Worm (Caenorhabditis elegans) whole organism, L4 larva: ENCODE results near the gene zip-5.
A peak's percentile ranks its signal among the peaks of the same experiment; 100 is the strongest.

ENCODE experiments used
- D1046.2 ChIP-seq: fragments of 200-800 bp; sonication (Bioruptor generic); IDR thresholded peaks from 2 replicates; pipeline ENCODE4 v1.3.6; 2022; ENCODE audit warnings: missing genetic modification characterization, missing compliant biosample characterization
- F26F4.8 ChIP-seq: fragments of 200-800 bp; sonication (Bioruptor generic); conservative IDR thresholded peaks from 2 replicates; pipeline ENCODE4 v1.3.6; 2022; ENCODE audit warnings: missing genetic modification characterization, missing compliant biosample characterization
- aly-2 ChIP-seq: sonication (generic microtip); optimal IDR thresholded peaks from 2 replicates; lab custom pipeline; 2018; ENCODE audit warnings: missing biosample characterization, missing genetic modification characterization
- ama-1 ChIP-seq: fragments of 150-350 bp; optimal IDR thresholded peaks from 2 replicates; lab custom pipeline; 2014; ENCODE audit warnings: inconsistent platforms, mixed read lengths
- attf-4 ChIP-seq: sonication (generic microtip); optimal IDR thresholded peaks from 3 replicates; lab custom pipeline; 2017; ENCODE audit warnings: missing biosample characterization, missing genetic modification characterization
- ceh-28 ChIP-seq: fragments of 150-350 bp; optimal IDR thresholded peaks from 2 replicates; lab custom pipeline; 2014; ENCODE audit warnings: missing biosample characterization, missing genetic modification reagents, missing genetic modification characterization
- ceh-32 ChIP-seq: sonication (generic microtip); optimal IDR thresholded peaks from 2 replicates; lab custom pipeline; 2016; ENCODE audit warnings: mild to moderate bottlenecking, missing genetic modification characterization, missing compliant biosample characterization; ENCODE audit not compliant: poor library complexity
- daf-16 ChIP-seq, 3 experiments: sonication (generic microtip); optimal IDR thresholded peaks; 2 replicates each; lab custom pipeline; 2016 to 2017; ENCODE audit warnings: missing genetic modification characterization in 3 of 3, missing genetic modification reagents in 3 of 3, mild to moderate bottlenecking in 2 of 3, missing compliant biosample characterization in 2 of 3, missing biosample characterization in 1 of 3, moderate library complexity in 1 of 3
- dmd-6 ChIP-seq: fragments of 200-800 bp; sonication (Bioruptor generic); IDR thresholded peaks from 2 replicates; pipeline ENCODE4 v1.3.6; 2022; ENCODE audit warnings: missing genetic modification reagents, missing genetic modification characterization, missing compliant biosample characterization
- dpl-1 ChIP-seq: fragments of 150-350 bp; optimal IDR thresholded peaks from 2 replicates; lab custom pipeline; 2014; ENCODE audit warnings: missing biosample characterization, missing genetic modification reagents, missing genetic modification characterization
- dve-1 ChIP-seq: sonication (generic microtip); optimal IDR thresholded peaks from 2 replicates; lab custom pipeline; 2017; ENCODE audit warnings: antibody characterized with exemption, mild to moderate bottlenecking, missing genetic modification characterization, missing compliant biosample characterization; ENCODE audit not compliant: insufficient read depth
- egl-27 ChIP-seq: sonication (generic microtip); optimal IDR thresholded peaks from 3 replicates; lab custom pipeline; 2017; ENCODE audit warnings: missing biosample characterization, missing genetic modification reagents, missing genetic modification characterization
- egl-43 ChIP-seq: fragments of 200-800 bp; sonication (Bioruptor generic); IDR thresholded peaks from 2 replicates; pipeline ENCODE4 v1.3.6; 2022; ENCODE audit warnings: missing genetic modification reagents, missing genetic modification characterization, missing compliant biosample characterization
- hlh-11 ChIP-seq: fragments of 200-800 bp; sonication (Bioruptor generic); optimal IDR thresholded peaks from 2 replicates; lab custom pipeline; 2018; ENCODE audit warnings: mild to moderate bottlenecking, missing genetic modification characterization, missing compliant biosample characterization
- hlh-30 ChIP-seq: sonication (generic microtip); optimal IDR thresholded peaks from 2 replicates; lab custom pipeline; 2017; ENCODE audit warnings: antibody characterized with exemption, mild to moderate bottlenecking, missing genetic modification characterization, missing compliant biosample characterization; ENCODE audit not compliant: insufficient read depth
- lin-1 ChIP-seq: fragments of 200-800 bp; sonication (Bioruptor generic); IDR thresholded peaks from 2 replicates; pipeline ENCODE4 v1.3.6; 2022; ENCODE audit warnings: missing genetic modification reagents, missing genetic modification characterization, missing compliant biosample characterization
- lin-13 ChIP-seq: fragments of 150-350 bp; optimal IDR thresholded peaks from 2 replicates; lab custom pipeline; 2014; ENCODE audit warnings: missing biosample characterization, missing genetic modification reagents, missing genetic modification characterization
- lin-15B ChIP-seq: fragments of 150-350 bp; sonication (generic microtip); optimal IDR thresholded peaks from 3 replicates; lab custom pipeline; 2014; ENCODE audit warnings: missing biosample characterization, missing genetic modification characterization
- lin-39 ChIP-seq: fragments of 150-350 bp; optimal IDR thresholded peaks from 2 replicates; lab custom pipeline; 2014; ENCODE audit warnings: missing biosample characterization, missing genetic modification reagents, missing genetic modification characterization
- lir-3 ChIP-seq: sonication (generic microtip); optimal IDR thresholded peaks from 2 replicates; lab custom pipeline; 2016; ENCODE audit warnings: mild to moderate bottlenecking, missing genetic modification characterization, missing compliant biosample characterization
- lsy-2 ChIP-seq, 2 experiments: fragments of 150-350 bp in 1 of 2; sonication (generic microtip) in 1 of 2; optimal IDR thresholded peaks; 2 replicates each; lab custom pipeline; 2014 to 2017; ENCODE audit warnings: missing biosample characterization in 2 of 2, missing genetic modification characterization in 2 of 2
- madf-5 ChIP-seq, 2 experiments: fragments of 200-800 bp; sonication (Bioruptor generic); IDR thresholded peaks; 2 replicates each; pipeline ENCODE4 v1.3.6; 2022; ENCODE audit warnings: missing compliant biosample characterization in 2 of 2, missing genetic modification characterization in 2 of 2
- madf-9 ChIP-seq: fragments of 200-800 bp; sonication (Bioruptor generic); conservative IDR thresholded peaks from 2 replicates; pipeline ENCODE4 v1.3.6; 2022; ENCODE audit warnings: missing genetic modification reagents, missing genetic modification characterization, missing compliant biosample characterization
- mdt-29 ChIP-seq: fragments of 200-800 bp; sonication (Bioruptor generic); IDR thresholded peaks from 2 replicates; pipeline ENCODE4 v1.3.6; 2022; ENCODE audit warnings: missing genetic modification reagents, missing genetic modification characterization, missing compliant biosample characterization
- mep-1 ChIP-seq: fragments of 150-350 bp; sonication (generic microtip); optimal IDR thresholded peaks from 3 replicates; lab custom pipeline; 2014; ENCODE audit warnings: missing biosample characterization, missing genetic modification characterization
- mes-2 ChIP-seq: sonication (generic microtip); optimal IDR thresholded peaks from 2 replicates; lab custom pipeline; 2016; ENCODE audit warnings: missing genotype, mild to moderate bottlenecking, missing genetic modification characterization, missing compliant biosample characterization; ENCODE audit not compliant: poor library complexity, severe bottlenecking
- mxl-2 ChIP-seq: fragments of 200-800 bp; sonication (Bioruptor generic); conservative IDR thresholded peaks from 2 replicates; pipeline ENCODE4 v1.3.6; 2022; ENCODE audit warnings: missing genetic modification reagents, missing genetic modification characterization, missing compliant biosample characterization
- nhr-10 ChIP-seq: fragments of 150-350 bp; optimal IDR thresholded peaks from 2 replicates; lab custom pipeline; 2014; ENCODE audit warnings: missing biosample characterization, missing genetic modification characterization
- nhr-111 ChIP-seq: fragments of 200-800 bp; sonication (Bioruptor generic); optimal IDR thresholded peaks from 2 replicates; lab custom pipeline; 2018; ENCODE audit warnings: mild to moderate bottlenecking, missing genetic modification characterization, missing compliant biosample characterization
- nhr-28 ChIP-seq: fragments of 150-350 bp; optimal IDR thresholded peaks from 2 replicates; lab custom pipeline; 2014; ENCODE audit warnings: missing biosample characterization, missing genetic modification characterization
- nhr-41 ChIP-seq: fragments of 200-800 bp; sonication (Bioruptor generic); IDR thresholded peaks from 2 replicates; pipeline ENCODE4 v1.3.6; 2022; ENCODE audit warnings: missing genetic modification reagents, missing genetic modification characterization, missing compliant biosample characterization
- nhr-42 ChIP-seq: fragments of 200-800 bp; sonication (Bioruptor generic); IDR thresholded peaks from 2 replicates; pipeline ENCODE4 v1.3.6; 2022; ENCODE audit warnings: missing genetic modification characterization, missing compliant biosample characterization
- nhr-76 ChIP-seq: fragments of 150-350 bp; optimal IDR thresholded peaks from 2 replicates; lab custom pipeline; 2014; ENCODE audit warnings: missing biosample characterization, missing genetic modification characterization
- php-3 ChIP-seq: fragments of 200-800 bp; sonication (Bioruptor generic); IDR thresholded peaks from 2 replicates; pipeline ENCODE4 v1.3.6; 2022; ENCODE audit warnings: missing genetic modification reagents, missing genetic modification characterization, missing compliant biosample characterization
- pqm-1 ChIP-seq: sonication (generic microtip); optimal IDR thresholded peaks from 2 replicates; lab custom pipeline; 2017; ENCODE audit warnings: missing biosample characterization, missing genetic modification characterization
- rbr-2 ChIP-seq: sonication (generic microtip); optimal IDR thresholded peaks from 2 replicates; lab custom pipeline; 2016; ENCODE audit warnings: missing genotype, missing genetic modification characterization, missing compliant biosample characterization
- skn-1 ChIP-seq: fragments of 150-350 bp; optimal IDR thresholded peaks from 2 replicates; lab custom pipeline; 2014; ENCODE audit warnings: missing biosample characterization, missing genetic modification characterization
- tag-97 ChIP-seq: fragments of 200-800 bp; sonication (Bioruptor generic); IDR thresholded peaks from 2 replicates; pipeline ENCODE4 v1.3.6; 2022; ENCODE audit warnings: missing genetic modification characterization, missing compliant biosample characterization
- unc-130 ChIP-seq: sonication (generic microtip); optimal IDR thresholded peaks from 2 replicates; lab custom pipeline; 2016; ENCODE audit warnings: missing genetic modification reagents, missing genetic modification characterization, missing compliant biosample characterization
- unc-62 ChIP-seq, 3 experiments: fragments of 150-350 bp in 1 of 3; sonication (generic microtip); optimal IDR thresholded peaks in 2 of 3; peaks in 1 of 3; 1 replicate in 1 of 3; 2 replicates in 2 of 3; lab custom pipeline; 2014 to 2017; ENCODE audit warnings: missing biosample characterization in 3 of 3, missing genetic modification characterization in 3 of 3, missing genetic modification reagents in 3 of 3, missing genotype in 1 of 3
- vab-7 ChIP-seq: fragments of 200-800 bp; sonication (Bioruptor generic); IDR thresholded peaks from 2 replicates; pipeline ENCODE4 v1.3.6; 2022; ENCODE audit warnings: missing genetic modification reagents, missing genetic modification characterization, missing compliant biosample characterization
- zfp-3 ChIP-seq: fragments of 200-800 bp; sonication (Bioruptor generic); conservative IDR thresholded peaks from 2 replicates; pipeline ENCODE4 v1.3.6; 2022; ENCODE audit warnings: missing genetic modification reagents, missing genetic modification characterization, missing compliant biosample characterization
- zip-2 ChIP-seq: fragments of 150-350 bp; optimal IDR thresholded peaks from 2 replicates; lab custom pipeline; 2014; ENCODE audit warnings: missing biosample characterization, missing genetic modification characterization
- ztf-11 ChIP-seq: fragments of 150-350 bp; optimal IDR thresholded peaks from 2 replicates; lab custom pipeline; 2014; ENCODE audit warnings: missing biosample characterization, missing genetic modification characterization

Gene zip-5

ce11 chrV:13273302-13273701 lies 9.0 kb downstream of the zip-5 start:
- no peak for TF ChIP-seq daf-16 (GFP tag; optimal IDR thresholded peaks at IDR 0.05; lab: Kevin White, UChicago)
- TF ChIP-seq daf-16 (tag; optimal IDR thresholded peaks at IDR 0.05; lab: Kevin White, UChicago): peak; percentile 83
- peak; percentile 20 for TF ChIP-seq nhr-28
- TF ChIP-seq dve-1 (tag; lab: Kevin White, UChicago): peak; percentile 25
- TF ChIP-seq nhr-76: no peak
- TF ChIP-seq php-3 (GFP tag; lab: Robert Waterston, UW): 0 out of 2 replicates have a peak, but pooled peaks have one; percentile 11

ce11 chrV:13274615-13275014 lies 10.3 kb downstream of the zip-5 start:
- TF ChIP-seq dpl-1 (GFP tag; lab: Kevin White, UChicago) (no peak), ceh-32 (tag; lab: Kevin White, UChicago) (no peak), mes-2 (tag; lab: Kevin White, UChicago) (no peak), ama-1 (lab: Kevin White, UChicago) (no peak), lin-15B (tag; lab: Kevin White, UChicago) (no peak), mxl-2 (GFP tag; lab: Robert Waterston, UW) (no peak), attf-4 (tag; lab: Kevin White, UChicago) (no peak), mep-1 (tag; lab: Kevin White, UChicago) (no peak), ceh-28 (no peak), hlh-11 (tag; lab: Kevin White, UChicago) (peak; percentile 16), egl-43 (GFP tag; lab: Robert Waterston, UW) (no peak), unc-130 (GFP tag; lab: Kevin White, UChicago) (no peak), ztf-11 (tag; lab: Kevin White, UChicago) (no peak), nhr-42 (GFP tag; lab: Robert Waterston, UW) (no peak), rbr-2 (tag; lab: Kevin White, UChicago) (no peak), nhr-41 (GFP tag; lab: Robert Waterston, UW) (no peak), D1046.2 (no peak), madf-5 (GFP tag; IDR thresholded peaks at IDR 0.05; lab: Robert Waterston, UW) (no peak), daf-16 (GFP tag; optimal IDR thresholded peaks at IDR 0.05; lab: Kevin White, UChicago) (no peak), daf-16 (tag; optimal IDR thresholded peaks at IDR 0.05; lab: Kevin White, UChicago) (peak; percentile 54), tag-97 (GFP tag; lab: Robert Waterston, UW) (no peak), nhr-28 (peak; percentile 50), aly-2 (tag; lab: Kevin White, UChicago) (no peak), zip-2 (no peak), zfp-3 (GFP tag; lab: Robert Waterston, UW) (no peak), lin-39 (tag; lab: Kevin White, UChicago) (no peak), lin-1 (no peak), vab-7 (no peak), hlh-30 (tag; lab: Kevin White, UChicago) (no peak), php-3 (GFP tag; lab: Robert Waterston, UW) (peak; percentile 77), mdt-29 (GFP tag; lab: Robert Waterston, UW) (no peak), madf-9 (GFP tag; lab: Robert Waterston, UW) (no peak), nhr-111 (GFP tag; lab: Kevin White, UChicago) (no peak), pqm-1 (peak; percentile 48), lin-13 (GFP tag; lab: Kevin White, UChicago) (no peak), dmd-6 (peak; percentile 64), F26F4.8 (GFP tag; lab: Robert Waterston, UW) (no peak), skn-1 (no peak), lir-3 (tag; lab: Kevin White, UChicago) (no peak), unc-62 (GFP tag; optimal IDR thresholded peaks at IDR 0.05 in 1 of 2; lab: Kevin White, UChicago) (no peak), unc-62 (tag; optimal IDR thresholded peaks at IDR 0.05; lab: Kevin White, UChicago) (no peak), nhr-10 (tag; lab: Kevin White, UChicago) (no peak), lsy-2 (tag; optimal IDR thresholded peaks at IDR 0.05; lab: Kevin White, UChicago) (peak in 1 of 2 experiments; percentile 20), egl-27 (tag; lab: Kevin White, UChicago) (no peak)
